Fruit fly (Drosophila melanogaster) whole organism, wandering third instar larva: ENCODE results near the gene mats.
A peak's percentile ranks its signal among the peaks of the same experiment; 100 is the strongest.

Experiments
- Abd-B ChIP-seq: fragments of >200 bp; optimal IDR thresholded peaks from 2 replicates; lab custom pipeline; 2017; ENCODE audit warnings: missing biosample characterization, missing genetic modification characterization
- CG32264 ChIP-seq: fragments of 200-800 bp; sonication (Bioruptor generic); optimal IDR thresholded peaks from 2 replicates; lab custom pipeline; 2016; ENCODE audit warnings: missing biosample characterization, missing genetic modification characterization
- CG9705 ChIP-seq: fragments of 200-800 bp; sonication (Bioruptor generic); optimal IDR thresholded peaks from 2 replicates; lab custom pipeline; 2018; ENCODE audit warnings: missing biosample characterization, mild to moderate bottlenecking, missing genetic modification characterization
- CrebA ChIP-seq: fragments of 200-800 bp; sonication (Bioruptor generic); optimal IDR thresholded peaks from 2 replicates; lab custom pipeline; 2016; ENCODE audit warnings: missing biosample characterization, mild to moderate bottlenecking, missing genetic modification characterization, borderline replicate concordance
- Dfd ChIP-seq: fragments of >200 bp; optimal IDR thresholded peaks from 2 replicates; lab custom pipeline; 2017; ENCODE audit warnings: missing biosample characterization, missing genetic modification characterization
- Dif ChIP-seq: fragments of 200-275, 200-300 bp; sonication (Bioruptor generic); optimal IDR thresholded peaks from 2 replicates; lab custom pipeline; 2018; ENCODE audit warnings: missing biosample characterization, missing genetic modification characterization; ENCODE audit not compliant: partially characterized antibody
- GATAd ChIP-seq: sonication (Bioruptor generic); optimal IDR thresholded peaks from 2 replicates; lab custom pipeline; 2016; ENCODE audit warnings: missing biosample characterization, missing genetic modification characterization
- HLH106 ChIP-seq: fragments of 200-800 bp; optimal IDR thresholded peaks from 3 replicates; lab custom pipeline; 2019; ENCODE audit warnings: missing biosample characterization, mild to moderate bottlenecking, missing genetic modification characterization, moderate library complexity
- Hnf4 ChIP-seq: fragments of 200-800 bp; sonication (Bioruptor generic); optimal IDR thresholded peaks from 2 replicates; lab custom pipeline; 2016; ENCODE audit warnings: missing biosample characterization, mild to moderate bottlenecking, missing genetic modification characterization
- Hr78 ChIP-seq: fragments of >200 bp; optimal IDR thresholded peaks from 2 replicates; lab custom pipeline; 2017; ENCODE audit warnings: missing biosample characterization, missing genetic modification characterization
- Hr83 ChIP-seq: fragments of 200-300 bp; sonication (Bioruptor generic); optimal IDR thresholded peaks from 2 replicates; lab custom pipeline; 2016; ENCODE audit warnings: missing biosample characterization, mild to moderate bottlenecking, missing genetic modification characterization, moderate library complexity; ENCODE audit not compliant: poor library complexity, severe bottlenecking
- Jra ChIP-seq: sonication (Bioruptor generic); optimal IDR thresholded peaks from 2 replicates; lab custom pipeline; 2016; ENCODE audit warnings: missing biosample characterization, missing genetic modification characterization
- Mio ChIP-seq: sonication (Bioruptor generic); optimal IDR thresholded peaks from 2 replicates; lab custom pipeline; 2016; ENCODE audit warnings: missing biosample characterization, missing genetic modification characterization
- Myc ChIP-seq: fragments of >200 bp; optimal IDR thresholded peaks from 2 replicates; lab custom pipeline; 2017
- N ChIP-seq: fragments of >200 bp; optimal IDR thresholded peaks from 2 replicates; lab custom pipeline; 2018; ENCODE audit warnings: missing biosample characterization, missing external identifiers, missing genetic modification characterization
- OdsH ChIP-seq: fragments of 200-800 bp; sonication (Bioruptor generic); optimal IDR thresholded peaks from 2 replicates; lab custom pipeline; 2016; ENCODE audit warnings: missing biosample characterization, mild to moderate bottlenecking, missing genetic modification characterization
- Rel ChIP-seq, 2 experiments: fragments of 200-800 bp; sonication (Bioruptor generic) in 1 of 2; optimal IDR thresholded peaks; 2 replicates in 1 of 2; 3 replicates in 1 of 2; lab custom pipeline; 2016 to 2019; ENCODE audit warnings: mild to moderate bottlenecking in 2 of 2, missing biosample characterization in 2 of 2, missing genetic modification characterization in 2 of 2, moderate library complexity in 1 of 2
- Sp1 ChIP-seq: fragments of 200-800 bp; sonication (Bioruptor generic); optimal IDR thresholded peaks from 3 replicates; lab custom pipeline; 2019; ENCODE audit warnings: missing biosample characterization, mild to moderate bottlenecking, missing genetic modification characterization, moderate library complexity
- Vsx2 ChIP-seq: fragments of 200-300, 225-300 bp; sonication (Bioruptor generic); optimal IDR thresholded peaks from 2 replicates; lab custom pipeline; 2018; ENCODE audit warnings: missing biosample characterization, missing genetic modification characterization; ENCODE audit not compliant: partially characterized antibody
- br ChIP-seq: fragments of 200-800 bp; sonication (Bioruptor generic); optimal IDR thresholded peaks from 2 replicates; lab custom pipeline; 2016; ENCODE audit warnings: missing biosample characterization, missing genetic modification characterization
- brk ChIP-seq: fragments of 200-800 bp; sonication (Bioruptor generic); optimal IDR thresholded peaks from 2 replicates; lab custom pipeline; 2016; ENCODE audit warnings: missing biosample characterization, mild to moderate bottlenecking, missing genetic modification characterization
- dl ChIP-seq, 2 experiments: fragments of 175-275, 200-275 bp in 1 of 2; fragments of 200-275 bp in 1 of 2; sonication (Bioruptor generic); optimal IDR thresholded peaks; lab custom pipeline; 2018; ENCODE audit warnings: mild to moderate bottlenecking in 2 of 2, missing biosample characterization in 2 of 2, missing genetic modification characterization in 2 of 2, moderate library complexity in 2 of 2; ENCODE audit not compliant: partially characterized antibody in 2 of 2, insufficient read depth in 1 of 2
- dmrt93B ChIP-seq: fragments of 200-800 bp; sonication (Bioruptor generic); optimal IDR thresholded peaks from 2 replicates; lab custom pipeline; 2018; ENCODE audit warnings: missing biosample characterization, mild to moderate bottlenecking, missing genetic modification characterization
- dsf ChIP-seq: sonication (Bioruptor generic); optimal IDR thresholded peaks from 2 replicates; lab custom pipeline; 2016; ENCODE audit warnings: missing biosample characterization, missing genetic modification characterization, borderline replicate concordance
- ey ChIP-seq: fragments of 200-800 bp; sonication (Bioruptor generic); optimal IDR thresholded peaks from 2 replicates; lab custom pipeline; 2016; ENCODE audit warnings: missing biosample characterization, missing genetic modification characterization
- foxo ChIP-seq, 2 experiments: fragments of 200-800 bp; sonication (Bioruptor generic); optimal IDR thresholded peaks; 2 replicates in 1 of 2; 3 replicates in 1 of 2; lab custom pipeline; 2016 to 2017; ENCODE audit warnings: missing biosample characterization in 2 of 2, missing genetic modification characterization in 2 of 2
- fru ChIP-seq: fragments of 200-800 bp; sonication (Bioruptor generic); optimal IDR thresholded peaks from 3 replicates; lab custom pipeline; 2016; ENCODE audit warnings: missing biosample characterization, mild to moderate bottlenecking, missing genetic modification characterization
- h ChIP-seq: fragments of 200-800 bp; sonication (Bioruptor generic); optimal IDR thresholded peaks from 3 replicates; lab custom pipeline; 2016; ENCODE audit warnings: missing biosample characterization, mild to moderate bottlenecking, missing genetic modification characterization
- jim ChIP-seq: fragments of 175-275, 200-325 bp; sonication (Bioruptor generic); optimal IDR thresholded peaks from 2 replicates; lab custom pipeline; 2016; ENCODE audit warnings: missing biosample characterization, mild to moderate bottlenecking, missing genetic modification characterization
- lola ChIP-seq: fragments of >200 bp; optimal IDR thresholded peaks from 2 replicates; lab custom pipeline; 2017; ENCODE audit warnings: missing biosample characterization, missing genetic modification characterization
- pan ChIP-seq: fragments of >200 bp; optimal IDR thresholded peaks from 2 replicates; lab custom pipeline; 2017
- psq ChIP-seq: fragments of 200-800 bp; sonication (Bioruptor generic); optimal IDR thresholded peaks from 3 replicates; lab custom pipeline; 2017; ENCODE audit warnings: missing biosample characterization, mild to moderate bottlenecking, missing genetic modification characterization, moderate library complexity
- rgr ChIP-seq: fragments of 200-800 bp; sonication (Bioruptor generic); optimal IDR thresholded peaks from 3 replicates; lab custom pipeline; 2016; ENCODE audit warnings: missing biosample characterization, mild to moderate bottlenecking, missing genetic modification characterization
- sage ChIP-seq: fragments of 200-800 bp; sonication (Bioruptor generic); optimal IDR thresholded peaks from 2 replicates; lab custom pipeline; 2016; ENCODE audit warnings: missing biosample characterization, mild to moderate bottlenecking, missing genetic modification characterization
- sv ChIP-seq: fragments of 200-800 bp; sonication (Bioruptor generic); optimal IDR thresholded peaks from 3 replicates; lab custom pipeline; 2016; ENCODE audit warnings: missing biosample characterization, missing genetic modification characterization
- tai ChIP-seq: sonication (Bioruptor generic); optimal IDR thresholded peaks from 2 replicates; lab custom pipeline; 2016; ENCODE audit warnings: missing biosample characterization, missing genetic modification characterization
- usp ChIP-seq: fragments of >200 bp; optimal IDR thresholded peaks from 2 replicates; lab custom pipeline; 2017; ENCODE audit warnings: missing biosample characterization, missing genetic modification characterization
- woc ChIP-seq: sonication (Bioruptor generic); optimal IDR thresholded peaks from 2 replicates; lab custom pipeline; 2016; ENCODE audit warnings: missing biosample characterization, mild to moderate bottlenecking, missing genetic modification characterization

The mats gene

DNA sequence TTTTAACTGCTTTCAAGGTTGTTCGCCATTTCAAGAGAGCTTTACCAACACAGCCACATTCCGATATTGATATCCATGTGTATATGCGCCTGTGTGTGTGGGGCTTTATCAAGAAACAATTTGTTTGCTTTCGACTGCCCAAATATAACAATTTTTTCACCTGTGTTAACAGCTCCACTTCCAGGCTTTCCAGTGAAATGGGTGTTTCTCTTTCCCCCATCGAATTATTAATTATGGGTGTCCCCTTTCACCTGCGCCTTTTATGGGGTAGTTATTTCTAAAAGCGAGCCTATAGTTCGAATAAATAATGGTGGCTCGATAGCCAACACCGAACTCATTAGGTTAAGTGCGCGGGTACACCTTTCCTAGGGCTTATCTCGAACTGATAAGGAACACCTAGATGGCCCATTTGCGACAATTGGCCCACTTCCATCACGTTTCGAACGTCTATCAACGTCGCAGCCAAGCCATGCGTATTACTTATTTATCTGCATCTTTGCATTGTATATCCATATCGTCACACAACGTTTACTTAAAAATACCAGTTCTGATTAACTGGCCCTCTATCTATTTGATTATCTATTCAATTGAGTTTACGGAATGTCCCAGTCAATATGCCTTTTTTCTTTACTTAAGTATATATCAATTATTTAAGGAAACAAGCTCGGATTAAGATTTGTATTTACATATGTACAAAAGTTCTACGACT lies 8.9 kb upstream of the mats start:
- peak; percentile 57 for TF ChIP-seq h (GFP tag; lab: Kevin White, UChicago)
- TF ChIP-seq Sp1 (GFP tag; lab: Kevin White, UChicago), result peak; percentile 34
- TF ChIP-seq fru (GFP tag; lab: Kevin White, UChicago), result peak; percentile 43
- TF ChIP-seq Hr83 (GFP tag; lab: Kevin White, UChicago), result peak; percentile 91
- no peak for TF ChIP-seq Rel (GFP tag; optimal IDR thresholded peaks at IDR 0.05; lab: Kevin White, UChicago)
- peak; percentile 33 for TF ChIP-seq Rel (tag; optimal IDR thresholded peaks at IDR 0.05; lab: Kevin White, UChicago)
- TF ChIP-seq OdsH (GFP tag; lab: Kevin White, UChicago), result peak; percentile 59
- no peak for TF ChIP-seq dmrt93B
- peak in 1 of 2 experiments; percentile 12 for TF ChIP-seq foxo (GFP tag; optimal IDR thresholded peaks at IDR 0.05; lab: Kevin White, UChicago)
- TF ChIP-seq psq (GFP tag; lab: Kevin White, UChicago), result no peak
- TF ChIP-seq br (GFP tag; lab: Kevin White, UChicago), result peak; percentile 49
- TF ChIP-seq Hnf4, result peak; percentile 58
- TF ChIP-seq rgr (GFP tag; lab: Kevin White, UChicago), result peak; percentile 59
- TF ChIP-seq usp, result no peak
- TF ChIP-seq Vsx2, result no peak
- TF ChIP-seq sage, result peak; percentile 23
- TF ChIP-seq brk (GFP tag; lab: Kevin White, UChicago), result no peak

DNA sequence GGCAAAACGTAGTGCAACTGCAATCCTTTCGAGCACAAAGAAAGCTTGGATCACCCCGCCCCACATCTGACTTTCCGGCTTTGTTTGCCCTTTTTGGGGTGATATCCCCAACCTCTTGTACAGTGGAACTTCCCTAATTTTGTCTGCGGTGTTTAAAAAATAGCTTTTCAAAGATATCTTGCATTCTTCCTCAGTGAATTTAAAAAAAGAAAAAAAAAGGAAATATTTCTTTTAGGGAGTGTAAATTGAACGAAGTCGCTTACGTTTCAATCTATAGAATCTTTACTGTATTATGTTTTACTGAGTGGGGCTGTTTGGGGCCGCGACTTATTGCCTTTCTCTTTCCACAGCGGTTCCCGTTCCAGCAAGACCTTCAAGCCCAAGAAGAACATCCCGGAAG lies 657 bp downstream of the mats start:
- TF ChIP-seq CG9705 (peak; percentile 10), Myc (lab: Kevin White, UChicago) (no peak), HLH106 (tag; lab: Kevin White, UChicago) (peak; percentile 84), Dfd (GFP tag; lab: Kevin White, UChicago) (no peak), N (GFP tag; lab: Kevin White, UChicago) (no peak), sv (peak; percentile 29), br (GFP tag; lab: Kevin White, UChicago) (peak; percentile 76), psq (GFP tag; lab: Kevin White, UChicago) (peak; percentile 70), sage (peak; percentile 35), fru (GFP tag; lab: Kevin White, UChicago) (peak; percentile 85), Hr83 (GFP tag; lab: Kevin White, UChicago) (peak; percentile 44), Sp1 (GFP tag; lab: Kevin White, UChicago) (peak; percentile 70), Rel (GFP tag; optimal IDR thresholded peaks at IDR 0.05; lab: Kevin White, UChicago) (no peak), Rel (tag; optimal IDR thresholded peaks at IDR 0.05; lab: Kevin White, UChicago) (peak; percentile 47), h (GFP tag; lab: Kevin White, UChicago) (peak; percentile 85), rgr (GFP tag; lab: Kevin White, UChicago) (peak; percentile 83), Mio (no peak), OdsH (GFP tag; lab: Kevin White, UChicago) (peak; percentile 79), woc (GFP tag; lab: Kevin White, UChicago) (peak; percentile 67), CG32264 (GFP tag; lab: Kevin White, UChicago) (peak; percentile 81), foxo (GFP tag; optimal IDR thresholded peaks at IDR 0.05; lab: Kevin White, UChicago) (peak; percentile 44 to 86), ey (GFP tag; lab: Kevin White, UChicago) (peak; percentile 82)

DNA sequence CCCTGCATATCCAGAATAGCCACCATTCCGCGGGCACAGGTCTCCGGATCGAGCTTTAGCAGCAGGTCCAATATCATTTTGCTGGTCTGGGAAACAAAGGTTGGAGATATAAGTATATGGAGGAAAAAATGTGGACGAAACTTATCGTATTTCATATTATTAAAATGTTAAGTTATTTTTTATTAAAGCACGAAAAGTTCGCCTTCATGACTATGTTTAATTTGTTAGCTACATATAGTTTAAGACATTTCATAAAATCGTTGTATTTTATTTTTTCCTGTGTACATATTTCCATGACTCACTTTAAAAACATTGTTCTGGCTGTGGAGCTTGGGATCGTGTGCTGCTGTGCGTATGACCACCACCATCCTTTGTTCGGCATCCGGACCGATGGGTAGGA lies 3.0 kb downstream of the mats start:
- TF ChIP-seq usp (no peak), psq (GFP tag; lab: Kevin White, UChicago) (peak; percentile 44), Rel (GFP tag; optimal IDR thresholded peaks at IDR 0.05; lab: Kevin White, UChicago) (no peak), Rel (tag; optimal IDR thresholded peaks at IDR 0.05; lab: Kevin White, UChicago) (no peak), CG32264 (GFP tag; lab: Kevin White, UChicago) (no peak), Hnf4 (no peak), rgr (GFP tag; lab: Kevin White, UChicago) (peak; percentile 58), Mio (no peak), woc (GFP tag; lab: Kevin White, UChicago) (no peak), Myc (lab: Kevin White, UChicago) (no peak), Hr78 (GFP tag; lab: Kevin White, UChicago) (no peak), Jra (peak; percentile 33), Vsx2 (no peak), CrebA (GFP tag; lab: Kevin White, UChicago) (no peak), sv (no peak), Sp1 (GFP tag; lab: Kevin White, UChicago) (no peak), pan (no peak), ey (GFP tag; lab: Kevin White, UChicago) (peak; percentile 37), sage (peak; percentile 41), jim (GFP tag; lab: Kevin White, UChicago) (no peak), Dfd (GFP tag; lab: Kevin White, UChicago) (no peak), HLH106 (tag; lab: Kevin White, UChicago) (peak; percentile 36), CG9705 (no peak), N (GFP tag; lab: Kevin White, UChicago) (no peak), brk (GFP tag; lab: Kevin White, UChicago) (no peak), Abd-B (GFP tag; lab: Kevin White, UChicago) (no peak), h (GFP tag; lab: Kevin White, UChicago) (peak; percentile 51), fru (GFP tag; lab: Kevin White, UChicago) (peak; percentile 39), dl (GFP tag; optimal IDR thresholded peaks at IDR 0.05; lab: Kevin White, UChicago; ENCODE audit: insufficient read depth in 1 of 2, partially characterized antibody in 2 of 2) (no peak), tai (no peak), br (GFP tag; lab: Kevin White, UChicago) (peak; percentile 40), lola (GFP tag; lab: Kevin White, UChicago) (no peak), dsf (GFP tag; lab: Kevin White, UChicago) (no peak), Hr83 (GFP tag; lab: Kevin White, UChicago) (no peak), Dif (no peak), GATAd (GFP tag; lab: Kevin White, UChicago) (no peak), OdsH (GFP tag; lab: Kevin White, UChicago) (peak; percentile 61)
